Fruit fly (Drosophila melanogaster): ENCODE data around the gene CG5412.

Gene CG5412

DNA sequence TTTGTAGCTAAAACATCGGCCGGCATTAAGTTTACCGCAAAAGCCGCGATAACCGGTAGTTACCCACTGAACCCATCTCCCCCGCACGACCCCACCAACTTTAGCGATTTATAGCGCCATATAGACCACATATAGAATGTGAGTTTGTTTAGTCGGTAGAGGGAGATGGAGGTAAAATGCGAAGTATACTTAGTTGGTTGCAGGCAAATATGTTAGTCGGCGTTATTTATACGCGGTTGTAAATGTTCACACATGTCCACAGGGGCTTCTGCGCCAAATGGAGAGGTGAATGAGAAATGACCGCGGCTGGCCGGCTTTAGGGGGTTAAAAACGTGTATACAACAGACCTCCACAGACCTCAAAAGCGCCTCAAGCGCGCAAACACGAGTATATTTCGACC, 31.2 kb upstream of the CG5412 start (continued):
- TF ChIP-seq BEAF-32 (GFP tag; optimal IDR thresholded peaks at IDR 0.05) (no peak), CG7745 (tag; optimal IDR thresholded peaks at IDR 0.05) (no peak), CG18476 (GFP tag; optimal IDR thresholded peaks at IDR 0.05) (no peak), ranshi (GFP tag; IDR thresholded peaks at IDR 0.05) (0 out of 2 replicates have a peak, but pooled peaks have one; percentile 11), CG1792 (GFP tag; optimal IDR thresholded peaks at IDR 0.05) (no peak), CG1832 (GFP tag; optimal IDR thresholded peaks at IDR 0.05) (no peak), CG32532 (GFP tag; IDR thresholded peaks at IDR 0.05) (peak; percentile 22; the same call in 1 of the 2 replicates), CG6175 (GFP tag; IDR thresholded peaks at IDR 0.05) (peak; percentile 40; the same call in 1 of the 3 replicates), ind (GFP tag; optimal IDR thresholded peaks at IDR 0.05) (no peak), Drgx (GFP tag; IDR thresholded peaks at IDR 0.05) (no peak), z (GFP tag; IDR thresholded peaks at IDR 0.05) (no peak), da (GFP tag; optimal IDR thresholded peaks at IDR 0.05) (no peak), aop (GFP tag; IDR thresholded peaks at IDR 0.05) (no peak), CG12299 (tag; optimal IDR thresholded peaks at IDR 0.05) (no peak), Pdp1 (GFP tag; optimal IDR thresholded peaks at IDR 0.05) (no peak), sqz (GFP tag; optimal IDR thresholded peaks at IDR 0.05) (no peak), Atf6 (GFP tag; IDR thresholded peaks at IDR 0.05) (no peak), Meics (GFP tag; optimal IDR thresholded peaks at IDR 0.05) (no peak), Vsx1 (GFP tag; optimal IDR thresholded peaks at IDR 0.05) (no peak), gcm2 (GFP tag; optimal IDR thresholded peaks at IDR 0.05) (no peak), Bdp1 (GFP tag; optimal IDR thresholded peaks at IDR 0.05) (no peak), CG17612 (GFP tag; IDR thresholded peaks at IDR 0.05) (no peak), CG4730 (GFP tag; IDR thresholded peaks at IDR 0.05) (no peak), vvl (GFP tag; IDR thresholded peaks at IDR 0.05) (0 out of 2 replicates have a peak, but pooled peaks have one; percentile 51), rib (GFP tag; IDR thresholded peaks at IDR 0.05) (no peak), nau (GFP tag; optimal IDR thresholded peaks at IDR 0.05) (no peak), gsb (GFP tag; IDR thresholded peaks at IDR 0.05) (no peak), CG16815 (GFP tag; optimal IDR thresholded peaks at IDR 0.05) (no peak), CG6654 (GFP tag; optimal IDR thresholded peaks at IDR 0.05) (no peak), twi (tag; optimal IDR thresholded peaks at IDR 0.05) (no peak), Six4 (GFP tag; optimal IDR thresholded peaks at IDR 0.05) (no peak), CkIIα-i1 (GFP tag; IDR thresholded peaks at IDR 0.05) (no peak), Usf (GFP tag; optimal IDR thresholded peaks at IDR 0.05) (no peak), CG12744 (GFP tag; optimal IDR thresholded peaks at IDR 0.05) (no peak), CG13894 (tag; optimal IDR thresholded peaks at IDR 0.05) (peak; percentile 51), CG1024 (GFP tag; IDR thresholded peaks at IDR 0.05) (no peak), fd3F (GFP tag; optimal IDR thresholded peaks at IDR 0.05) (no peak), CG10267 (tag; optimal IDR thresholded peaks at IDR 0.05) (no peak), Dll (GFP tag; IDR thresholded peaks at IDR 0.05; ENCODE audit: partially characterized antibody) (no peak), Fer1 (GFP tag; optimal IDR thresholded peaks at IDR 0.05) (no peak), ham (GFP tag; IDR thresholded peaks at IDR 0.05) (no peak), Doc3 (GFP tag; IDR thresholded peaks at IDR 0.05; ENCODE audit: partially characterized antibody) (no peak), CG2120 (GFP tag; optimal IDR thresholded peaks at IDR 0.05) (no peak), Awh (GFP tag; IDR thresholded peaks at IDR 0.05) (no peak), Eip74EF (GFP tag; optimal IDR thresholded peaks at IDR 0.05) (no peak), Ptx1 (GFP tag; IDR thresholded peaks at IDR 0.05) (no peak), phol (tag; optimal IDR thresholded peaks at IDR 0.05) (no peak), Ets65A (GFP tag) (peak; percentile 23), CG8089 (GFP tag; optimal IDR thresholded peaks at IDR 0.05) (no peak), zen2 (GFP tag; IDR thresholded peaks at IDR 0.05; ENCODE audit: partially characterized antibody) (no peak), mam (GFP tag; optimal IDR thresholded peaks at IDR 0.05) (no peak), chinmo (GFP tag; IDR thresholded peaks at IDR 0.05; ENCODE audit: partially characterized antibody) (no peak)

Measured in whole organism, embryonic.